Worm (Caenorhabditis elegans) whole organism, L4/young adult: ENCODE measurements around the gene wrt-7.

ENCODE experiments used
- W03F9.2 ChIP-seq: fragments of 150-350 bp; optimal IDR thresholded peaks from 2 replicates; lab custom pipeline; 2014; ENCODE audit warnings: missing biosample characterization, missing genetic modification characterization
- dao-5 ChIP-seq: sonication (generic microtip); optimal IDR thresholded peaks from 2 replicates; lab custom pipeline; 2016; ENCODE audit warnings: missing genotype, missing genetic modification characterization, moderate library complexity, missing compliant biosample characterization
- him-1 ChIP-seq: sonication (generic microtip); optimal IDR thresholded peaks from 2 replicates; lab custom pipeline; 2016; ENCODE audit warnings: missing genotype, missing genetic modification reagents, missing genetic modification characterization, missing compliant biosample characterization

DNA sequence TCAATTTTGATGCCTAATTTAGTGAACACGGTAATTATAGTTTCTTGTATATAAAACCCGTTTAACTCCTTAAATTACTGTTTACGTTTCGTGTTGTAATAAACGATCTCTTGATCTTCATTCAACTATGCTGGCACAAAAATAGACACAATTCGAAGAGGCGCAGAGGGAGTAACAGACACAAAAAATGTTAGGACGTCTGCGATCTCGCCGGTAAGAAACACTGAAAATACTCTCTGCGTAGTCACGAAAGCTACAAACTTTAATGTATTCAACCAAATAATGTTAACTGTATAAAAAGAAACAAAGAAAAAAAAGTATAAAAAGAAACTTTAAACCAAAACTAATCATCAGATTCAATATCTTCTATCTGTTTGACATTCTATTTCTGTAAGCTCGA lies 43.6 kb upstream of the wrt-7 start, which contains the start of gene dhs-23:
- no peak for TF ChIP-seq him-1 (tag; lab: Kevin White, UChicago)
- TF ChIP-seq dao-5 (tag; lab: Kevin White, UChicago), result no peak
- TF ChIP-seq W03F9.2 (tag; lab: Kevin White, UChicago), result no peak
